Fruit fly (Drosophila melanogaster): Measurements from ENCODE around the gene CCKLR-17D3.

Gene CCKLR-17D3

DNA sequence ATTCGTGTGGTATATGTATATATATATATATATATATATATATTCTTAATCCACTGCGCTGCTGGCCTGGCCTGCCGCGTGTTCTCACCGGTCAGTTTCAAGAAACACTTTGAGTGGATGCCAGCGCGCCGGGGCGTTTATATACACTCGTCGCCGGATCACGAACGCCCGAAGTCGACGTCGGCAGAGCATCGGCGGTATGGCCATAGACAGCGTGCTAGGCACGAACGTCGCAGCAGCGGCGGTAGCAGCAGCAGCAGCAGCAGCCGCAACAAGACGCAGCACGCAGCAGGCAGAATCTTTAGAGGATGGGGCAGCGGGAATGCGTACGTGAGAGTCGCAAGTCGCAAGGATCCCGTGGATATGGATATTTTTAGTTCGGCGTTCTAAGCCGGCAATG lies 23.7 kb upstream of the CCKLR-17D3 start, which contains the start of gene bnb:
Gene bnb, minus strand, starts transcription at position 121 of the 400 bp plus-strand sequence.
- TF ChIP-seq Med (GFP tag), result peak; percentile 26
- TF ChIP-seq CG2120 (GFP tag; optimal IDR thresholded peaks at IDR 0.05), result no peak
- peak; percentile 89 for TF ChIP-seq Deaf1 (tag; optimal IDR thresholded peaks at IDR 0.05)
- TF ChIP-seq Adf1 (GFP tag; IDR thresholded peaks at IDR 0.05), result peak; percentile 79

- no peak for TF ChIP-seq stc (GFP tag; IDR thresholded peaks at IDR 0.05)
Measured at dm6 chrX:18791368-18791767, 17.5 kb upstream of the CCKLR-17D3 start, which contains the start of gene Atg101. Gene Atg101 (plus strand): TSS chrX:18791668.

dm6 chrX:18789353-18790210 lies 15.8 kb upstream of the CCKLR-17D3 start:
- no peak for TF ChIP-seq CTCF (GFP tag; optimal IDR thresholded peaks at IDR 0.05)
- TF ChIP-seq CG10267 (tag; optimal IDR thresholded peaks at IDR 0.05), result peak; percentile 19
- no peak for TF ChIP-seq CG34422 (GFP tag; IDR thresholded peaks at IDR 0.05)
- TF ChIP-seq CG7357 (GFP tag; IDR thresholded peaks at IDR 0.05), result peak; percentile 49; the same call in 1 of the 3 replicates
- peak; percentile 45 for TF ChIP-seq Camta (GFP tag; optimal IDR thresholded peaks at IDR 0.05)
- TF ChIP-seq CG4328 (GFP tag; optimal IDR thresholded peaks at IDR 0.05), result peak; percentile 10
- TF ChIP-seq CG7987 (GFP tag; optimal IDR thresholded peaks at IDR 0.05), result peak; percentile 20
- TF ChIP-seq CrebB (tag; optimal IDR thresholded peaks at IDR 0.05), result no peak
- TF ChIP-seq CG16815 (GFP tag; optimal IDR thresholded peaks at IDR 0.05), result peak; percentile 62
- TF ChIP-seq CG8944 (GFP tag; optimal IDR thresholded peaks at IDR 0.05), result peak; percentile 29
- peak; percentile 17 for TF ChIP-seq CG12219 (GFP tag; optimal IDR thresholded peaks at IDR 0.05)
- TF ChIP-seq tgo (GFP tag; IDR thresholded peaks at IDR 0.05), result peak; percentile 49; the same call in 1 of the 3 replicates
- TF ChIP-seq CG6854 (GFP tag; optimal IDR thresholded peaks at IDR 0.05), result peak; percentile 61
- no peak for TF ChIP-seq Sin3A (optimal IDR thresholded peaks at IDR 0.05)
- peak; percentile 10 for TF ChIP-seq trh (GFP tag; optimal IDR thresholded peaks at IDR 0.05)
- TF ChIP-seq yki (optimal IDR thresholded peaks at IDR 0.05), result no peak
- peak; percentile 78 for TF ChIP-seq CG18262 (tag; optimal IDR thresholded peaks at IDR 0.05)
- TF ChIP-seq CG12104 (GFP tag; optimal IDR thresholded peaks at IDR 0.05), result peak; percentile 25
- peak; percentile 11 for TF ChIP-seq YL-1 (GFP tag; optimal IDR thresholded peaks at IDR 0.05)
- peak; percentile 1 for TF ChIP-seq fd3F (GFP tag; optimal IDR thresholded peaks at IDR 0.05)
- TF ChIP-seq CG7372 (GFP tag; IDR thresholded peaks at IDR 0.05), result 0 out of 2 replicates have a peak, but pooled peaks have one; percentile 29
- TF ChIP-seq gro (GFP tag; optimal IDR thresholded peaks at IDR 0.05), result peak; percentile 1
- TF ChIP-seq CG30431 (GFP tag; optimal IDR thresholded peaks at IDR 0.05), result peak; percentile 38
- TF ChIP-seq row (GFP tag; IDR thresholded peaks at IDR 0.05), result peak; percentile 70
- 0 out of 2 replicates have a peak, but pooled peaks have one; percentile 19 for TF ChIP-seq sisA (GFP tag; IDR thresholded peaks at IDR 0.05)
- peak; percentile 60 for TF ChIP-seq CG10543 (GFP tag; optimal IDR thresholded peaks at IDR 0.05)
- no peak for TF ChIP-seq knrl (GFP tag; IDR thresholded peaks at IDR 0.05; ENCODE audit: partially characterized antibody)
- TF ChIP-seq Ptx1 (GFP tag; IDR thresholded peaks at IDR 0.05), result peak; percentile 48; the same call in 1 of the 2 replicates
- TF ChIP-seq vnd (GFP tag; IDR thresholded peaks at IDR 0.05; ENCODE audit: partially characterized antibody), result no peak
- no peak for TF ChIP-seq CG5953 (GFP tag; IDR thresholded peaks at IDR 0.05)
- TF ChIP-seq H15 (GFP tag; IDR thresholded peaks at IDR 0.05), result no peak
- TF ChIP-seq cato (GFP tag; optimal IDR thresholded peaks at IDR 0.05; ENCODE audit: borderline replicate concordance), result peak; percentile 44
- TF ChIP-seq CG9797 (GFP tag; optimal IDR thresholded peaks at IDR 0.05), result no peak
- TF ChIP-seq dmrt99B (tag; optimal IDR thresholded peaks at IDR 0.05), result peak; percentile 74
- peak; percentile 48 for TF ChIP-seq Abd-B (GFP tag; optimal IDR thresholded peaks at IDR 0.05)
- no peak for TF ChIP-seq jigr1 (GFP tag; IDR thresholded peaks at IDR 0.05)
- TF ChIP-seq danr (GFP tag; IDR thresholded peaks at IDR 0.05), result no peak
- TF ChIP-seq crol (GFP tag; IDR thresholded peaks at IDR 0.05), result peak; percentile 58
- TF ChIP-seq mam (GFP tag; optimal IDR thresholded peaks at IDR 0.05), result peak; percentile 34
- no peak for TF ChIP-seq nom (GFP tag; optimal IDR thresholded peaks at IDR 0.05)
- no peak for TF ChIP-seq CG8290 (GFP tag; optimal IDR thresholded peaks at IDR 0.05)
- peak in 1 of 2 experiments; percentile 44 for TF ChIP-seq CG8290 (tag; optimal IDR thresholded peaks at IDR 0.05)

All from whole organism, embryonic.